Fruit fly (Drosophila melanogaster): ENCODE measurements around the gene dgrn.

dm6 chr3R:5856215-5856614 is 31.8 kb downstream of the dgrn start, which contains the start of the genes disp and ECSIT:
- peak; percentile 49 for TF ChIP-seq pad (GFP tag; optimal IDR thresholded peaks at IDR 0.05)
- TF ChIP-seq Clk (GFP tag; optimal IDR thresholded peaks at IDR 0.05): no peak
- TF ChIP-seq CG14711 (tag; optimal IDR thresholded peaks at IDR 0.05): peak; percentile 37
- TF ChIP-seq Hr96 (GFP tag; optimal IDR thresholded peaks at IDR 0.05): peak; percentile 49
- peak; percentile 63 for TF ChIP-seq Crg-1 (GFP tag; optimal IDR thresholded peaks at IDR 0.05)
- TF ChIP-seq cic (GFP tag; optimal IDR thresholded peaks at IDR 0.05): no peak
- TF ChIP-seq CG1620 (GFP tag; optimal IDR thresholded peaks at IDR 0.05): peak; percentile 6
- peak; percentile 63 for TF ChIP-seq CG12768 (GFP tag; optimal IDR thresholded peaks at IDR 0.05)
- peak; percentile 58 for TF ChIP-seq toe (GFP tag; optimal IDR thresholded peaks at IDR 0.05)
- TF ChIP-seq bab1 (GFP tag; optimal IDR thresholded peaks at IDR 0.05): peak; percentile 28
- no peak for TF ChIP-seq kay (GFP tag; ENCODE audit: borderline replicate concordance)
- peak; percentile 52 for TF ChIP-seq CG11617 (GFP tag; optimal IDR thresholded peaks at IDR 0.05)
